Worm (Caenorhabditis elegans): ENCODE measurements around the gene lec-8.

- no peak for TF ChIP-seq pros-1 (tag; optimal IDR thresholded peaks at IDR 0.05)
- TF ChIP-seq elt-2 (tag; optimal IDR thresholded peaks at IDR 0.05), result no peak
- TF ChIP-seq ref-2 (tag; optimal IDR thresholded peaks at IDR 0.05), result no peak
- TF ChIP-seq nfya-1 (tag; optimal IDR thresholded peaks at IDR 0.05), result no peak
- no peak for TF ChIP-seq pha-4 (tag; optimal IDR thresholded peaks at IDR 0.05)
- no peak for TF ChIP-seq pha-2 (tag; optimal IDR thresholded peaks at IDR 0.05)
These were observed 3.4 kb upstream of the lec-8 start, which contains the start of gene vab-15 for ce11 chrX:9846975-9847374.

Data from whole organism, late embryonic.